Worm (Caenorhabditis elegans) whole organism, L4 larva: Measurements from ENCODE around the gene F21C10.10.

Experiments used
- F44E2.7 ChIP-seq: fragments of 200-800 bp; sonication (Bioruptor generic); IDR thresholded peaks from 2 replicates; pipeline ENCODE4 v2.1.2; 2022; ENCODE audit warnings: missing genetic modification characterization, missing compliant biosample characterization
- Y105C5A.15 ChIP-seq: fragments of 200-800 bp; sonication (Bioruptor generic); IDR thresholded peaks from 2 replicates; pipeline ENCODE4 v1.3.6; 2022; ENCODE audit warnings: missing genetic modification characterization, missing compliant biosample characterization
- Y75B8A.6 ChIP-seq: fragments of 200-800 bp; sonication (Bioruptor generic); IDR thresholded peaks from 2 replicates; pipeline ENCODE4 v1.3.6; 2022; ENCODE audit warnings: missing genetic modification reagents, missing genetic modification characterization, missing compliant biosample characterization
- arid-1 ChIP-seq: fragments of 200-800 bp; sonication (Bioruptor generic); conservative IDR thresholded peaks from 2 replicates; pipeline ENCODE4 v1.3.6; 2022; ENCODE audit warnings: missing genetic modification reagents, missing genetic modification characterization, missing compliant biosample characterization
- ceh-20 ChIP-seq: fragments of 200-800 bp; sonication (Bioruptor generic); IDR thresholded peaks from 2 replicates; pipeline ENCODE4 v1.3.6; 2022; ENCODE audit warnings: missing genetic modification reagents, missing genetic modification characterization, missing compliant biosample characterization
- ceh-28 ChIP-seq: fragments of 150-350 bp; optimal IDR thresholded peaks from 2 replicates; lab custom pipeline; 2014; ENCODE audit warnings: missing biosample characterization, missing genetic modification reagents, missing genetic modification characterization
- ceh-44 ChIP-seq: fragments of 200-800 bp; sonication (Bioruptor generic); IDR thresholded peaks from 2 replicates; pipeline ENCODE4 v1.3.6; 2022; ENCODE audit warnings: missing genetic modification reagents, missing genetic modification characterization, missing compliant biosample characterization
- ceh-62 ChIP-seq: sonication (generic microtip); optimal IDR thresholded peaks from 2 replicates; lab custom pipeline; 2017; ENCODE audit warnings: missing biosample characterization, missing genetic modification characterization
- cey-2 ChIP-seq: sonication (generic microtip); optimal IDR thresholded peaks from 3 replicates; lab custom pipeline; 2017; ENCODE audit warnings: missing genetic modification characterization, mild to moderate bottlenecking, missing compliant biosample characterization, antibody characterized with exemption, borderline replicate concordance; ENCODE audit not compliant: insufficient read depth
- daf-16 ChIP-seq, 3 experiments: sonication (generic microtip); optimal IDR thresholded peaks; 2 replicates each; lab custom pipeline; 2016 to 2017; ENCODE audit warnings: missing genetic modification characterization in 3 of 3, missing genetic modification reagents in 3 of 3, mild to moderate bottlenecking in 2 of 3, missing compliant biosample characterization in 2 of 3, missing biosample characterization in 1 of 3, moderate library complexity in 1 of 3
- dmd-6 ChIP-seq: fragments of 200-800 bp; sonication (Bioruptor generic); IDR thresholded peaks from 2 replicates; pipeline ENCODE4 v1.3.6; 2022; ENCODE audit warnings: missing genetic modification reagents, missing genetic modification characterization, missing compliant biosample characterization
- dpl-1 ChIP-seq: fragments of 150-350 bp; optimal IDR thresholded peaks from 2 replicates; lab custom pipeline; 2014; ENCODE audit warnings: missing biosample characterization, missing genetic modification reagents, missing genetic modification characterization
- dve-1 ChIP-seq: sonication (generic microtip); optimal IDR thresholded peaks from 2 replicates; lab custom pipeline; 2017; ENCODE audit warnings: antibody characterized with exemption, mild to moderate bottlenecking, missing genetic modification characterization, missing compliant biosample characterization; ENCODE audit not compliant: insufficient read depth
- gei-8 ChIP-seq: fragments of 200-800 bp; sonication (Bioruptor generic); optimal IDR thresholded peaks from 2 replicates; lab custom pipeline; 2018; ENCODE audit warnings: mild to moderate bottlenecking, missing genetic modification characterization, missing compliant biosample characterization
- hif-1 ChIP-seq, 2 experiments: sonication (generic microtip); optimal IDR thresholded peaks; 2 replicates each; lab custom pipeline; 2016 to 2017; ENCODE audit warnings: missing compliant biosample characterization in 2 of 2, missing genetic modification characterization in 2 of 2, missing genetic modification reagents in 2 of 2, missing genotype in 2 of 2, mild to moderate bottlenecking in 1 of 2
- hlh-11 ChIP-seq: fragments of 200-800 bp; sonication (Bioruptor generic); optimal IDR thresholded peaks from 2 replicates; lab custom pipeline; 2018; ENCODE audit warnings: mild to moderate bottlenecking, missing genetic modification characterization, missing compliant biosample characterization
- hlh-30 ChIP-seq: sonication (generic microtip); optimal IDR thresholded peaks from 2 replicates; lab custom pipeline; 2017; ENCODE audit warnings: antibody characterized with exemption, mild to moderate bottlenecking, missing genetic modification characterization, missing compliant biosample characterization; ENCODE audit not compliant: insufficient read depth
- hmg-1.1 ChIP-seq: fragments of 200-800 bp; sonication (Bioruptor generic); IDR thresholded peaks from 2 replicates; pipeline ENCODE4 v1.3.6; 2022; ENCODE audit warnings: missing genetic modification reagents, missing genetic modification characterization, missing compliant biosample characterization
- lin-1 ChIP-seq: fragments of 200-800 bp; sonication (Bioruptor generic); IDR thresholded peaks from 2 replicates; pipeline ENCODE4 v1.3.6; 2022; ENCODE audit warnings: missing genetic modification reagents, missing genetic modification characterization, missing compliant biosample characterization
- lin-38 ChIP-seq: fragments of 200-800 bp; sonication (Bioruptor generic); IDR thresholded peaks from 2 replicates; pipeline ENCODE4 v1.3.6; 2022; ENCODE audit warnings: missing genetic modification reagents, missing genetic modification characterization, missing compliant biosample characterization
- madf-5 ChIP-seq, 2 experiments: fragments of 200-800 bp; sonication (Bioruptor generic); IDR thresholded peaks; 2 replicates each; pipeline ENCODE4 v1.3.6; 2022; ENCODE audit warnings: missing compliant biosample characterization in 2 of 2, missing genetic modification characterization in 2 of 2
- mdl-1 ChIP-seq, 2 experiments: fragments of 150-350 bp in 1 of 2; sonication (generic microtip) in 1 of 2; optimal IDR thresholded peaks; 2 replicates each; lab custom pipeline; 2014 to 2017; ENCODE audit warnings: missing biosample characterization in 2 of 2, missing genetic modification characterization in 2 of 2
- mep-1 ChIP-seq: fragments of 150-350 bp; sonication (generic microtip); optimal IDR thresholded peaks from 3 replicates; lab custom pipeline; 2014; ENCODE audit warnings: missing biosample characterization, missing genetic modification characterization
- mes-2 ChIP-seq: sonication (generic microtip); optimal IDR thresholded peaks from 2 replicates; lab custom pipeline; 2016; ENCODE audit warnings: missing genotype, mild to moderate bottlenecking, missing genetic modification characterization, missing compliant biosample characterization; ENCODE audit not compliant: poor library complexity, severe bottlenecking
- mxl-2 ChIP-seq: fragments of 200-800 bp; sonication (Bioruptor generic); conservative IDR thresholded peaks from 2 replicates; pipeline ENCODE4 v1.3.6; 2022; ENCODE audit warnings: missing genetic modification reagents, missing genetic modification characterization, missing compliant biosample characterization
- mxl-3 ChIP-seq: fragments of 200-800 bp; sonication (Bioruptor generic); optimal IDR thresholded peaks from 2 replicates; lab custom pipeline; 2018; ENCODE audit warnings: mild to moderate bottlenecking, missing genetic modification characterization, missing compliant biosample characterization
- nhr-10 ChIP-seq: fragments of 150-350 bp; optimal IDR thresholded peaks from 2 replicates; lab custom pipeline; 2014; ENCODE audit warnings: missing biosample characterization, missing genetic modification characterization
- nhr-102 ChIP-seq: sonication (generic microtip); optimal IDR thresholded peaks from 2 replicates; lab custom pipeline; 2016; ENCODE audit warnings: mild to moderate bottlenecking, missing genetic modification characterization, moderate library complexity, missing compliant biosample characterization
- nhr-41 ChIP-seq: fragments of 200-800 bp; sonication (Bioruptor generic); IDR thresholded peaks from 2 replicates; pipeline ENCODE4 v1.3.6; 2022; ENCODE audit warnings: missing genetic modification reagents, missing genetic modification characterization, missing compliant biosample characterization
- nhr-48 ChIP-seq: sonication (generic microtip); optimal IDR thresholded peaks from 2 replicates; lab custom pipeline; 2016; ENCODE audit warnings: mild to moderate bottlenecking, missing genetic modification characterization, missing compliant biosample characterization
- nhr-76 ChIP-seq: fragments of 150-350 bp; optimal IDR thresholded peaks from 2 replicates; lab custom pipeline; 2014; ENCODE audit warnings: missing biosample characterization, missing genetic modification characterization
- nhr-77 ChIP-seq: fragments of 150-350 bp; optimal IDR thresholded peaks from 2 replicates; lab custom pipeline; 2014; ENCODE audit warnings: missing biosample characterization, missing genetic modification characterization
- pha-4 ChIP-seq, 2 experiments: fragments of 150-350 bp in 1 of 2; fragments of 200-800 bp in 1 of 2; sonication (Bioruptor generic) in 1 of 2; IDR thresholded peaks in 1 of 2; optimal IDR thresholded peaks in 1 of 2; 2 replicates each; pipeline versions ENCODE4 v1.3.6 to Lab custom; 2014 to 2022; ENCODE audit warnings: missing genetic modification characterization in 2 of 2, missing genetic modification reagents in 2 of 2, missing biosample characterization in 1 of 2, missing compliant biosample characterization in 1 of 2
- pqm-1 ChIP-seq: sonication (generic microtip); optimal IDR thresholded peaks from 2 replicates; lab custom pipeline; 2017; ENCODE audit warnings: missing biosample characterization, missing genetic modification characterization
- saeg-2 ChIP-seq: fragments of 200-800 bp; sonication (Bioruptor generic); IDR thresholded peaks from 2 replicates; pipeline ENCODE4 v1.3.6; 2022; ENCODE audit warnings: missing genetic modification reagents, missing genetic modification characterization, missing compliant biosample characterization
- snpc-1.2 ChIP-seq: fragments of 200-800 bp; sonication (Bioruptor generic); IDR thresholded peaks from 2 replicates; pipeline ENCODE4 v1.3.6; 2022; ENCODE audit warnings: missing genetic modification reagents, missing genetic modification characterization, missing compliant biosample characterization
- snpc-4 ChIP-seq: fragments of 150-350 bp; optimal IDR thresholded peaks from 2 replicates; lab custom pipeline; 2014; ENCODE audit warnings: missing biosample characterization, missing genetic modification characterization
- tag-97 ChIP-seq: fragments of 200-800 bp; sonication (Bioruptor generic); IDR thresholded peaks from 2 replicates; pipeline ENCODE4 v1.3.6; 2022; ENCODE audit warnings: missing genetic modification characterization, missing compliant biosample characterization
- tra-1 ChIP-seq: fragments of 200-800 bp; sonication (Bioruptor generic); IDR thresholded peaks from 2 replicates; pipeline ENCODE4 v1.3.6; 2022; ENCODE audit warnings: missing genetic modification reagents, missing genetic modification characterization, missing compliant biosample characterization
- unc-39 ChIP-seq: sonication (generic microtip); optimal IDR thresholded peaks from 2 replicates; lab custom pipeline; 2017; ENCODE audit warnings: missing biosample characterization, missing genetic modification characterization
- vab-7 ChIP-seq: fragments of 200-800 bp; sonication (Bioruptor generic); IDR thresholded peaks from 2 replicates; pipeline ENCODE4 v1.3.6; 2022; ENCODE audit warnings: missing genetic modification reagents, missing genetic modification characterization, missing compliant biosample characterization
- zag-1 ChIP-seq: fragments of 150-350 bp; optimal IDR thresholded peaks from 2 replicates; lab custom pipeline; 2014; ENCODE audit warnings: missing biosample characterization, missing genetic modification characterization
- zfp-2 ChIP-seq: sonication (generic microtip); optimal IDR thresholded peaks from 2 replicates; lab custom pipeline; 2016; ENCODE audit warnings: mild to moderate bottlenecking, missing genetic modification characterization, missing compliant biosample characterization
- zfp-3 ChIP-seq: fragments of 200-800 bp; sonication (Bioruptor generic); conservative IDR thresholded peaks from 2 replicates; pipeline ENCODE4 v1.3.6; 2022; ENCODE audit warnings: missing genetic modification reagents, missing genetic modification characterization, missing compliant biosample characterization
- ztf-11 ChIP-seq: fragments of 150-350 bp; optimal IDR thresholded peaks from 2 replicates; lab custom pipeline; 2014; ENCODE audit warnings: missing biosample characterization, missing genetic modification characterization
- ztf-7 ChIP-seq: fragments of 150-350 bp; optimal IDR thresholded peaks from 2 replicates; lab custom pipeline; 2014; ENCODE audit warnings: missing biosample characterization, missing genetic modification characterization

The F21C10.10 gene

DNA sequence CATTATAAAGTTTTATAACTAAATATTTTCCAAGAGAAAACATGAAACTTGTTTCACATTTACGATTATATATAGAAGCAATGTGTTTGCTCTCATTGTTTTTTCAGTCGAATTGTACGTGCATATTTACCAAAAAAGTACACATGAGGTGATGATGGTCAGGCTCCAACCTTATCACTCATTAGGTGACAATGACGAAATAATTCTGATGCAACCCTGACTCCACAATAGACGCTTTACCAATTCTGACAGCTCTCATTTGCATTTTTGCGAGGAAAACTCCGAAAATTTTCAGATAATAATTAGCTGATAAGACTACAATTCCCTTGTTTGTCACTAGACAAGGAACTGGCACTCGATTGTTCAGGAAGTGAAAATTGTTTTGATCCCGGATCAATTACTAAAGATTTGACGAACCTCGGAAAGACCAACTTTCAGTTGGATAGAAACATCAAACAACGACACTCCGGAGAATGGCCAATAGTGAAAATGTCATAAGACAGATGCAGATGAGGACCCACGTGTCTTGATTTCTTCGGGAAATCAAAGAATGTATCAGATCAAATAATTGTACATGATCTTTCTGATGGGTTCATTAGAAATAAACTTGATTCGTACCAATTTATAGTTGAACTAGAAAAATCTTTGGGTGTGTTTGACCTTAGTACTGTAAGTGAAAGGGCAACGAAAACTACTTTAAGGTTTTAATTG, 17.1 kb upstream of the F21C10.10 start (continued):
- TF ChIP-seq ztf-11 (tag; lab: Kevin White, UChicago) (no peak), zfp-2 (tag; lab: Kevin White, UChicago) (no peak), mes-2 (peak; percentile 33), gei-8 (peak; percentile 44), lin-38 (GFP tag; lab: Robert Waterston, UW) (no peak), ceh-20 (GFP tag; lab: Robert Waterston, UW) (no peak), Y75B8A.6 (GFP tag; lab: Robert Waterston, UW) (no peak), tra-1 (GFP tag; lab: Robert Waterston, UW) (peak; percentile 44; the same call in 1 of the 2 replicates), snpc-4 (tag; lab: Kevin White, UChicago) (no peak), tag-97 (no peak), hmg-1.1 (GFP tag; lab: Robert Waterston, UW) (no peak), ztf-7 (tag; lab: Kevin White, UChicago) (peak; percentile 53), nhr-77 (tag; lab: Kevin White, UChicago) (no peak), F44E2.7 (GFP tag; lab: Robert Waterston, UW) (no peak), vab-7 (GFP tag; lab: Robert Waterston, UW) (no peak), Y105C5A.15 (GFP tag; lab: Robert Waterston, UW) (no peak), ceh-62 (tag; lab: Kevin White, UChicago) (no peak), mep-1 (tag; lab: Kevin White, UChicago) (no peak), arid-1 (no peak), nhr-102 (peak; percentile 75)

DNA sequence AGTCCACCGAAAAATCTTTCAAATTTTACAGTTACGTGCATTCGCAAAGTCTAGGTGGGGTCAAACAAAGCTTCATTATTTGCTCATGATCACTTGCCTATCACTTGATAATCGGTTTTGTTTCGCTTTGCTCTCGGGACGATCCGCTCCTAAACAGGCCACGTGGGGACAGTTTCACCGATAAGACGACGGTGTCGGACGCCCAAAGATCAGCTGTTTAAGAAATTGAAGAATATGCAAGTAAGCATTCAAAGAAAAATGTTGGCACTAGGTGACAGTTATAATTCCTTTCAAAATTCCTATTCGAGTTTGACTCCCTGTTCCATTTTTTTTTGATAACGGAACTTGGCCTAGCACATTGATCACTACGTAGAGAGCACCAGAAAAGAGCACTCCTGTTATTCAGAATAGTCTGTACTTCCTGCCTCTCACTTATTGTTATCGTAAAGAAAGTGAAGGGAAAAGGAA, 16.1 kb upstream of the F21C10.10 start:
- no peak for TF ChIP-seq nhr-76 (tag; lab: Kevin White, UChicago)
- peak in 1 of 2 experiments; percentile 51 for TF ChIP-seq mdl-1 (tag; optimal IDR thresholded peaks at IDR 0.05; lab: Kevin White, UChicago)
- no peak for TF ChIP-seq zag-1 (tag; lab: Kevin White, UChicago)
- no peak for TF ChIP-seq ceh-44
- no peak for TF ChIP-seq ceh-20 (GFP tag; lab: Robert Waterston, UW)
- peak; percentile 50 for TF ChIP-seq mep-1 (tag; lab: Kevin White, UChicago)
- no peak for TF ChIP-seq ztf-7 (tag; lab: Kevin White, UChicago)
- peak; percentile 71; the same call in 1 of the 2 replicates for TF ChIP-seq zfp-3 (GFP tag; lab: Robert Waterston, UW)
- peak; percentile 96 for TF ChIP-seq hlh-11 (tag; lab: Kevin White, UChicago)
- TF ChIP-seq mxl-2 (GFP tag; lab: Robert Waterston, UW), result 0 out of 2 replicates have a peak, but pooled peaks have one; percentile 7
- peak; percentile 64; the same call in 1 of the 2 replicates for TF ChIP-seq nhr-41 (GFP tag; lab: Robert Waterston, UW)
- peak; percentile 93 for TF ChIP-seq nhr-48 (tag; lab: Kevin White, UChicago)
- TF ChIP-seq gei-8, result peak; percentile 76
- peak; percentile 72 for TF ChIP-seq pqm-1
- TF ChIP-seq dmd-6 (GFP tag; lab: Robert Waterston, UW), result peak; percentile 98
- no peak for TF ChIP-seq ceh-62 (tag; lab: Kevin White, UChicago)
- TF ChIP-seq saeg-2 (GFP tag; lab: Robert Waterston, UW), result peak; percentile 74; the same call in 1 of the 2 replicates
- peak; percentile 71 for TF ChIP-seq pha-4 (GFP tag; IDR thresholded peaks at IDR 0.05; lab: Robert Waterston, UW)
- TF ChIP-seq pha-4 (tag; optimal IDR thresholded peaks at IDR 0.05; lab: Kevin White, UChicago), result no peak
- no peak for TF ChIP-seq dpl-1 (GFP tag; lab: Kevin White, UChicago)
- TF ChIP-seq daf-16 (GFP tag; optimal IDR thresholded peaks at IDR 0.05; lab: Kevin White, UChicago), result peak in 1 of 2 experiments; percentile 79
- TF ChIP-seq daf-16 (tag; optimal IDR thresholded peaks at IDR 0.05; lab: Kevin White, UChicago), result peak; percentile 78
- TF ChIP-seq unc-39, result no peak
- TF ChIP-seq mxl-3 (GFP tag; lab: Kevin White, UChicago), result peak; percentile 83
- peak; percentile 73 for TF ChIP-seq hlh-30
- no peak for TF ChIP-seq snpc-1.2 (GFP tag; lab: Robert Waterston, UW)
- TF ChIP-seq hif-1 (tag; optimal IDR thresholded peaks at IDR 0.05; lab: Kevin White, UChicago), result peak in 1 of 2 experiments; percentile 96
- TF ChIP-seq madf-5 (GFP tag; IDR thresholded peaks at IDR 0.05; lab: Robert Waterston, UW), result no peak
- TF ChIP-seq dve-1 (tag; lab: Kevin White, UChicago), result peak; percentile 85
- TF ChIP-seq ceh-28 (tag; lab: Kevin White, UChicago), result no peak
- TF ChIP-seq lin-1 (GFP tag; lab: Robert Waterston, UW), result 0 out of 2 replicates have a peak, but pooled peaks have one; percentile 37
- TF ChIP-seq ztf-11 (tag; lab: Kevin White, UChicago), result no peak
- peak; percentile 54 for TF ChIP-seq nhr-10
- TF ChIP-seq cey-2 (tag; lab: Kevin White, UChicago), result no peak
